Worm (Caenorhabditis elegans) whole organism, L2 larva: ENCODE measurements around the gene K12H6.6.

Experiments used
- C34F6.9 ChIP-seq: fragments of 150-350 bp; optimal IDR thresholded peaks from 2 replicates; lab custom pipeline; 2014; ENCODE audit warnings: missing biosample characterization, missing genetic modification characterization
- ZK546.5 ChIP-seq: sonication (generic microtip); optimal IDR thresholded peaks from 2 replicates; lab custom pipeline; 2017; ENCODE audit warnings: missing biosample characterization, missing genetic modification characterization
- aly-2 ChIP-seq: fragments of 150-350 bp; optimal IDR thresholded peaks from 2 replicates; lab custom pipeline; 2014; ENCODE audit warnings: missing biosample characterization, missing genetic modification characterization
- lin-13 ChIP-seq: fragments of 150-350 bp; optimal IDR thresholded peaks from 2 replicates; lab custom pipeline; 2014; ENCODE audit warnings: missing biosample characterization, missing genetic modification reagents, missing genetic modification characterization
- mdl-1 ChIP-seq, 2 experiments: fragments of 150-350 bp in 1 of 2; sonication (generic microtip) in 1 of 2; optimal IDR thresholded peaks; 2 replicates each; lab custom pipeline; 2017; ENCODE audit warnings: missing biosample characterization in 2 of 2, missing genetic modification characterization in 2 of 2
- nhr-6 ChIP-seq: fragments of 150-350 bp; optimal IDR thresholded peaks from 2 replicates; lab custom pipeline; 2014; ENCODE audit warnings: missing biosample characterization, missing genetic modification characterization
- zag-1 ChIP-seq: fragments of 150-350 bp; optimal IDR thresholded peaks from 2 replicates; lab custom pipeline; 2014; ENCODE audit warnings: missing biosample characterization, missing genetic modification characterization

- TF ChIP-seq aly-2 (tag; lab: Kevin White, UChicago) (no peak), zag-1 (no peak), mdl-1 (tag; optimal IDR thresholded peaks at IDR 0.05; lab: Kevin White, UChicago) (no peak), C34F6.9 (no peak), ZK546.5 (tag; lab: Kevin White, UChicago) (no peak), lin-13 (no peak), nhr-6 (tag; lab: Kevin White, UChicago) (no peak)
Observed at ce11 chrII:2796431-2796830, 34.6 kb downstream of the K12H6.6 start.
